Worm (Caenorhabditis elegans): ENCODE data around the gene ZC15.5.

DNA sequence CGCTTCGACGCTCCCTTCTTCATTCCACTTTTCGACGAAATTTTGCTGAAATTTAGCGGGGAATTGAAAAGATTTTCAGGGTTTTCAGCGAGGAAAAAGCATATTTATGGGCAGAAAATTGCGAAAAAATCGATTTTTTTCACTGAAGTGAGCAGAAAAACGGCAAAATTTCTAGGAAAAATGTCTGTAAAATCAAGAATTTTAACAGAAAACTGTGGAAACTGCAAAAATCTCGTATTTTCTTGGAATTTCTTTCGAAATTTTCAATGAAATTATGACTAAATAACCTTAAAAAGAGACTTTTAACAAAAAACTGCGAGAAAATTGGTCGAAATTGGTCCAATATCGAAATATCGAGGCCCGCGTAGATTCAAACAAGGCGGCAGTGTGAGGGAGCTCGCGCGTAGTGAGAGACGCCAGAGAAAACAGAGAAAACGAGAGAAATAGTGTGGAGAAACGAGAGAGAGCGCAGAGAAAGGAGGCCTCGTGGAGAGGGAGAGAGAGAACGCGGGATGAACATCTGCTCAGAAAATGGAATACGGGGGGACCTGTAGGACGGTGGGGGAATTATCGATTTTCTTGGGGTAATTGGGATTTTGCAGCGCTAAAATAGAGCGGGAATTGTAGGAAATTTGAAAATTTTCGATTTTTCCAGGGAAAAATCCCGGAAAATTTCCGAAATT lies 48.2 kb upstream of the ZC15.5 start, which contains the start of gene swsn-1:
- TF ChIP-seq pqm-1 (tag; optimal IDR thresholded peaks at IDR 0.05) (no peak), nfya-1 (tag; optimal IDR thresholded peaks at IDR 0.05) (peak; percentile 34), pha-4 (tag; optimal IDR thresholded peaks at IDR 0.05) (no peak), F13H6.1 (tag; optimal IDR thresholded peaks at IDR 0.05) (no peak), ceh-34 (tag; optimal IDR thresholded peaks at IDR 0.05) (peak; percentile 41), syd-9 (tag; optimal IDR thresholded peaks at IDR 0.05) (no peak), nhr-11 (tag; optimal IDR thresholded peaks at IDR 0.05) (no peak), dve-1 (tag; optimal IDR thresholded peaks at IDR 0.05) (no peak), ama-1 (optimal IDR thresholded peaks at IDR 0.05) (no peak), ztf-16 (tag; optimal IDR thresholded peaks at IDR 0.05) (no peak), pros-1 (tag; optimal IDR thresholded peaks at IDR 0.05) (no peak), fax-1 (tag; optimal IDR thresholded peaks at IDR 0.05) (no peak)
